Worm (Caenorhabditis elegans) whole organism, young adult: ENCODE results near the gene C54E10.3.
"Not testable (repeated sequence)": the region's sequence is repeated elsewhere in the genome, so short reads cannot be mapped to it uniquely, and the experiment has no call there.

Source experiments
- B0261.1 ChIP-seq: sonication (generic microtip); optimal IDR thresholded peaks from 2 replicates; lab custom pipeline; 2016; ENCODE audit warnings: mild to moderate bottlenecking, missing genetic modification characterization, moderate library complexity, missing compliant biosample characterization
- D2030.7 ChIP-seq: fragments of 200-800 bp; sonication (Bioruptor generic); IDR thresholded peaks from 2 replicates; pipeline ENCODE4 v1.3.6; 2022; ENCODE audit warnings: missing genetic modification reagents, missing genetic modification characterization, missing compliant biosample characterization
- F22D6.2 ChIP-seq: sonication (generic microtip); optimal IDR thresholded peaks from 2 replicates; lab custom pipeline; 2016; ENCODE audit warnings: mild to moderate bottlenecking, missing genetic modification characterization, missing compliant biosample characterization
- F37B4.10 ChIP-seq: fragments of 200-800 bp; sonication (Bioruptor generic); IDR thresholded peaks from 2 replicates; pipeline ENCODE4 v1.3.6; 2022; ENCODE audit warnings: missing genetic modification characterization, missing compliant biosample characterization
- F49E8.2 ChIP-seq: sonication (generic microtip); optimal IDR thresholded peaks from 3 replicates; lab custom pipeline; 2017; ENCODE audit warnings: missing genetic modification characterization, mild to moderate bottlenecking, missing compliant biosample characterization, antibody characterized with exemption, moderate library complexity; ENCODE audit not compliant: insufficient read depth
- akir-1 ChIP-seq: fragments of 200-800 bp; sonication (Bioruptor generic); optimal IDR thresholded peaks from 2 replicates; lab custom pipeline; 2018; ENCODE audit warnings: mild to moderate bottlenecking, missing genetic modification characterization, moderate library complexity, missing compliant biosample characterization
- ama-1 ChIP-seq, 3 experiments: fragments of 150-350 bp in 1 of 3; sonication (generic microtip) in 2 of 3; optimal IDR thresholded peaks; 2 replicates each; lab custom pipeline; 2014 to 2018; ENCODE audit warnings: missing biosample characterization in 2 of 3, missing genetic modification characterization in 2 of 3, missing genetic modification reagents in 2 of 3
- cebp-2 ChIP-seq: fragments of 200-800 bp; sonication (Bioruptor generic); IDR thresholded peaks from 2 replicates; pipeline ENCODE4 v1.3.6; 2022; ENCODE audit warnings: missing genetic modification characterization, missing compliant biosample characterization
- dpff-1 ChIP-seq: sonication (generic microtip); optimal IDR thresholded peaks from 2 replicates; lab custom pipeline; 2017; ENCODE audit warnings: mild to moderate bottlenecking, missing genetic modification characterization, missing compliant biosample characterization
- him-1 ChIP-seq: sonication (generic microtip); optimal IDR thresholded peaks from 2 replicates; lab custom pipeline; 2016; ENCODE audit warnings: missing genotype, missing genetic modification reagents, missing genetic modification characterization, missing compliant biosample characterization
- nhr-27 ChIP-seq: fragments of 200-800 bp; sonication (Bioruptor generic); optimal IDR thresholded peaks from 2 replicates; lab custom pipeline; 2018; ENCODE audit warnings: mild to moderate bottlenecking, missing genetic modification characterization, moderate library complexity, missing compliant biosample characterization
- rcor-1 ChIP-seq: fragments of 200-800 bp; sonication (Bioruptor generic); IDR thresholded peaks from 2 replicates; pipeline ENCODE4 v1.3.6; 2022; ENCODE audit warnings: missing genetic modification reagents, missing genetic modification characterization, missing compliant biosample characterization
- unc-62 ChIP-seq: fragments of 150-350 bp; optimal IDR thresholded peaks from 2 replicates; lab custom pipeline; 2014; ENCODE audit warnings: missing biosample characterization, missing genetic modification reagents, missing genetic modification characterization
- ztf-3 ChIP-seq: fragments of 200-800 bp; sonication (Bioruptor generic); optimal IDR thresholded peaks from 2 replicates; lab custom pipeline; 2018; ENCODE audit warnings: mild to moderate bottlenecking, missing genetic modification characterization, missing compliant biosample characterization

DNA sequence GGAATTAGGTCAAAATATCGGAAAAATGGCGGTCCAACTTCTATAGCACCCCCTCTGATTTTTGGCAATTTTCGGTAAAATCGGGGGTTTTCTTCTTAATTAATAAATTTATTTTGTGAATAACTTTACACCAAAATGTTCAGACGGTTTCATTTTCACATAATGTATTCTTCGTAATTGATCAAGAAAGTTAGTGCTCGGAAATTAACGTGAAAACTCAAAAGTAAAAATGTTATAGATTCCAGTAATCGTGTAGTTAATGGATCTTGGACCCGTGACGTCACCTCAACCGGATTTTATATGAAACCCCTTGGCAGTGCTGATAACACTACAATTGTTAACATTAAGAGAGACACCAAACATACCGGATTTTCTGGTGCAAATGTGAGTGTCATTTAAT lies 48.8 kb upstream of the C54E10.3 start, which contains the start of gene F11D11.22:
- TF ChIP-seq ztf-3; dpff-1 (tag; lab: Kevin White, UChicago); akir-1 (GFP tag; lab: Kevin White, UChicago); cebp-2 (GFP tag; lab: Robert Waterston, UW); D2030.7 (GFP tag; lab: Robert Waterston, UW); unc-62 (GFP tag; lab: Kevin White, UChicago); ama-1 (optimal IDR thresholded peaks at IDR 0.05; lab: Kevin White, UChicago); ama-1 (GFP tag; optimal IDR thresholded peaks at IDR 0.05; lab: Kevin White, UChicago); him-1 (tag; lab: Kevin White, UChicago); F37B4.10 (GFP tag; lab: Robert Waterston, UW); F22D6.2 (tag; lab: Kevin White, UChicago); nhr-27 (tag; lab: Kevin White, UChicago); F49E8.2 (tag; lab: Kevin White, UChicago); rcor-1 (GFP tag; lab: Robert Waterston, UW); B0261.1: not testable (repeated sequence)
